Worm (Caenorhabditis elegans) whole organism, L2 larva: ENCODE data around the gene col-89.

Experiments
- ama-1 ChIP-seq: fragments of 150-350 bp; optimal IDR thresholded peaks from 2 replicates; lab custom pipeline; 2018; ENCODE audit warnings: inconsistent platforms
- nhr-10 ChIP-seq: sonication (generic microtip); optimal IDR thresholded peaks from 2 replicates; lab custom pipeline; 2017; ENCODE audit warnings: missing biosample characterization, missing genetic modification characterization
- skn-1 ChIP-seq: sonication (generic microtip); optimal IDR thresholded peaks from 2 replicates; lab custom pipeline; 2017; ENCODE audit warnings: missing biosample characterization, missing genetic modification characterization
- zag-1 ChIP-seq: fragments of 150-350 bp; optimal IDR thresholded peaks from 2 replicates; lab custom pipeline; 2014; ENCODE audit warnings: missing biosample characterization, missing genetic modification characterization
- ztf-4 ChIP-seq: fragments of 150-350 bp; optimal IDR thresholded peaks from 2 replicates; lab custom pipeline; 2014; ENCODE audit warnings: missing biosample characterization, missing genetic modification characterization

- TF ChIP-seq nhr-10 (tag; lab: Kevin White, UChicago) (no peak), zag-1 (tag; lab: Kevin White, UChicago) (no peak), ztf-4 (tag; lab: Kevin White, UChicago) (no peak), skn-1 (tag; lab: Kevin White, UChicago) (no peak), ama-1 (lab: Kevin White, UChicago) (no peak)
Measured at ce11 chrIII:4796536-4796935, 48.6 kb downstream of the col-89 start, which contains the start of gene tag-325.
